Worm (Caenorhabditis elegans): ENCODE data around the gene F23H12.3.

Gene F23H12.3

DNA sequence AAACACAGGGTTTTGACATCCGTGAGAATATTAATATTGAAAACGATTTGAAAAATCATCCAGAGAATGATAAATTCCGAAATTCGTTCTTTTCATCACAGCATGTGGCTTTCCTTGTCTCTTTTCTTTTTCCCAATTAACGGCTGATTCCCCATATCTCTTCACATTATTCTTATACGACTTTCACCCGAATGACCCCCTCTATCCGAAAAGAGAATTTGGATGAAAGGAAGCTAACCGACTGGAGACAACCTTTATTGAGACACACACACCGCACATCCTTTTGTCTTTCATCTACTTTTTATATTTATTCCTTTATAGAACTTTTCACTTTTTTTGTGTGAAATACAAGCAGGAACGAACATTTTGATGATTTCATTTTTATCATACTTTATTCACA, 12.7 kb downstream of the F23H12.3 start:
- TF ChIP-seq set-16 (GFP tag; IDR thresholded peaks at IDR 0.05): no peak
- no peak for TF ChIP-seq mxl-3 (GFP tag; optimal IDR thresholded peaks at IDR 0.05)
- no peak for TF ChIP-seq hlh-11 (tag; optimal IDR thresholded peaks at IDR 0.05)
- TF ChIP-seq ceh-44 (GFP tag; IDR thresholded peaks at IDR 0.05): no peak
- no peak for TF ChIP-seq F26F4.8 (GFP tag; conservative IDR thresholded peaks at IDR 0.05)
- TF ChIP-seq madf-9 (GFP tag; conservative IDR thresholded peaks at IDR 0.05): no peak
- no peak for TF ChIP-seq egl-27 (tag; optimal IDR thresholded peaks at IDR 0.05)
- no peak for TF ChIP-seq hmg-1.1 (GFP tag; IDR thresholded peaks at IDR 0.05)
- TF ChIP-seq D1046.2 (GFP tag; IDR thresholded peaks at IDR 0.05): no peak
- no peak for TF ChIP-seq snpc-4 (tag; optimal IDR thresholded peaks at IDR 0.05)
- TF ChIP-seq unc-39 (tag; optimal IDR thresholded peaks at IDR 0.05): no peak
- TF ChIP-seq fkh-10 (GFP tag; optimal IDR thresholded peaks at IDR 0.05): no peak
- TF ChIP-seq skn-1 (tag; optimal IDR thresholded peaks at IDR 0.05): no peak
- no peak for TF ChIP-seq daf-19 (GFP tag; conservative IDR thresholded peaks at IDR 0.05)

DNA sequence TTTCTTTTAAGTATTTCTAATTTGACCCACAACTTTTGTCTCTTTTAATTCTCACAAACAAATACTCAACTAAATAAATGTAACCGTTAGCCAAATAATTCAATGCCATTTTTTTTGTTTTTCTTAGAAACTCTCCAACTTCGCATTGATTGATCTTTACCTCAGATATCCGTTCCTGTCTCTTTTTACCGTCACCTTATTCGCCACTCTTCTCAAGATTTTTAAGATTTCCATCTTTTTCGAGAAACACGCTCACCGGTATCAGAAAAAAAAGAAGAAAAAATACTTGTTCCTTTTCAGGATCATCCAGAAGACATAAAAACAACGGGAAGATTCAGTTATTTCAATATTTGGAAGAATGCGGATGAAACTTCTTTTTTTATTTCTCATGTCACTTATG, 13.4 kb downstream of the F23H12.3 start, which contains the start of gene F23H12.5:
Gene F23H12.5 (plus strand): TSS at position 301 of the 400 bp plus-strand sequence.
- TF ChIP-seq hmg-1.1 (GFP tag; IDR thresholded peaks at IDR 0.05): no peak
- TF ChIP-seq mxl-2 (GFP tag; conservative IDR thresholded peaks at IDR 0.05): no peak
- no peak for TF ChIP-seq fos-1 (tag; optimal IDR thresholded peaks at IDR 0.05)
- no peak for TF ChIP-seq nhr-237 (tag; optimal IDR thresholded peaks at IDR 0.05)
- TF ChIP-seq T20F7.1 (GFP tag; optimal IDR thresholded peaks at IDR 0.05): no peak
- no peak for TF ChIP-seq hlh-11 (tag; optimal IDR thresholded peaks at IDR 0.05)
- TF ChIP-seq duxl-1 (tag; optimal IDR thresholded peaks at IDR 0.05; ENCODE audit: poor library complexity): no peak
- no peak for TF ChIP-seq ceh-32 (tag; optimal IDR thresholded peaks at IDR 0.05; ENCODE audit: poor library complexity)
- no peak for TF ChIP-seq unc-130 (GFP tag; optimal IDR thresholded peaks at IDR 0.05)
- no peak for TF ChIP-seq hlh-30 (tag; optimal IDR thresholded peaks at IDR 0.05; ENCODE audit: insufficient read depth)
- no peak for TF ChIP-seq nhr-6 (tag; optimal IDR thresholded peaks at IDR 0.05)
- no peak for TF ChIP-seq nhr-10 (tag; optimal IDR thresholded peaks at IDR 0.05)
- no peak for TF ChIP-seq ZK546.5 (tag; optimal IDR thresholded peaks at IDR 0.05)
- TF ChIP-seq nhr-25 (tag; optimal IDR thresholded peaks at IDR 0.05; ENCODE audit: borderline replicate concordance, insufficient read depth): no peak
- TF ChIP-seq lin-13 (GFP tag; optimal IDR thresholded peaks at IDR 0.05): no peak
- no peak for TF ChIP-seq F26F4.8 (GFP tag; conservative IDR thresholded peaks at IDR 0.05)
- no peak for TF ChIP-seq aly-2 (tag; optimal IDR thresholded peaks at IDR 0.05)

DNA sequence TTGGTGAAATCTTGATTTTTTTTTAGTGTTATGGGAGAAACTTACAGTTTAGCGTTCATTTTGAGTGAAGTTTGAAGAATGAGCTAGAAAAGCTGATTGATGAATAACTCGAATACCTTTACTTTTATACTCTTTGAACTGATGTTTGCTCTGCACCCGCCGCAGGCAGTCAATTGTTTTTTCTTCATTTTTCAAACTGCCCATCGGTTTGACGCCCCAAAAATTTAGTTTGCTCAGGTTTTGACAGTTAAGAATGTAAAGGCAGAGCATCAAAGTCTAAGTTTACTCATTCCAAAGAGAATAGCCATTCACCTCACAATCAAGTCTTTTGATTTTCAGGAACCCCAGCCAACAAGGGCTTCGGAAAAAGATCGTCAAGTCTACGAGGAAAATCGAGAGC, 16.7 kb downstream of the F23H12.3 start, which contains the start of gene fipr-1:
Gene fipr-1 (minus strand): TSS at position 101 of the 400 bp plus-strand sequence.
- TF ChIP-seq dve-1 (tag; optimal IDR thresholded peaks at IDR 0.05; ENCODE audit: insufficient read depth) (no peak), jun-1 (tag; optimal IDR thresholded peaks at IDR 0.05) (no peak), gei-8 (GFP tag; optimal IDR thresholded peaks at IDR 0.05) (no peak), skn-1 (tag; optimal IDR thresholded peaks at IDR 0.05) (no peak), saeg-2 (GFP tag; IDR thresholded peaks at IDR 0.05) (no peak), lin-39 (tag; optimal IDR thresholded peaks at IDR 0.05) (no peak), unc-39 (tag; optimal IDR thresholded peaks at IDR 0.05) (no peak)

DNA sequence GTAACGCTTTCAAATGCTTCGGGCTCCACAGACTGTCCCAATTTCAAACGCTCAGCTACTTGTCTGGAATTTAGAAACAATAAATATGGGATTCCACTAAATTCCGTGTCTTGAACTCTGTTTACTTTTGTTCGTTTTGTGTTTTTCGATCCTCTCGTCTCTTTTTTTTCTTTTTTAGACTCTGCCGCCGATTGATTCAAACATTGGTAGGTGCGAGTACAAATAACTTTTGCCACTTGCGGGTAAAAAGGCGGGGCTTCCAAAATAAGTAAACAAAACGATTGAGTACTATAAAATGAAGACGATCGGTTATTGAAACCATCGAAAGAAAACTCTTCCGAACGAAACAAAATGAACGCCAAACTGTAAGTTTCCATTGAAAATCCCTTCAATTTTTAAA, 20.2 kb downstream of the F23H12.3 start, which contains the start of gene fipr-2:
Gene fipr-2 (plus strand): TSS at position 245 of the 400 bp plus-strand sequence.
- TF ChIP-seq attf-4 (tag; optimal IDR thresholded peaks at IDR 0.05) (no peak), saeg-2 (GFP tag; IDR thresholded peaks at IDR 0.05) (no peak), Y5F2A.4 (GFP tag; optimal IDR thresholded peaks at IDR 0.05) (no peak)
